Fruit fly (Drosophila melanogaster): ENCODE data around the gene Inx2.

DNA sequence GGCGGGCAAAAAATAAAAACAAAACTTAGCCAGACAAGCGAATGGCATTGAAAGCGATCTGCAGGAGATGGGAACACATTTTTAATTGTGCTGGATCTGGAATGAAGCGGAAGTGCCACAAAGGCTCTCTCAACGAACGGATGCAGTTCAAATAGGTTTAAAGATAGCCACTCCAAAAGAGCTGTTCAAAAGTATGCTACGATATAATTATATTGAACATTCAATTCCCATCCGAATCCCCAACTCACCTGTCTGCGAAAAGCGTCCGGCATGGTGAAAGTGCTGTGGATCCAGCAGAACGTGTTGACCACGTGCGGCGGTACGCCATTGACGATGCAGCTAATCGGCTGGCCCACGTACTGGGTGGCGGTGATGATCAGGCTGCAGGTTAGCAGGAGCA, 21.6 kb upstream of the Inx2 start:
- TF ChIP-seq rgr (GFP tag; optimal IDR thresholded peaks at IDR 0.05) = no peak
- no peak for TF ChIP-seq fru (GFP tag; optimal IDR thresholded peaks at IDR 0.05)
- no peak for TF ChIP-seq CG9705 (GFP tag; optimal IDR thresholded peaks at IDR 0.05)
- TF ChIP-seq Dif (GFP tag; optimal IDR thresholded peaks at IDR 0.05; ENCODE audit: partially characterized antibody) = no peak
- TF ChIP-seq CrebA (GFP tag; optimal IDR thresholded peaks at IDR 0.05; ENCODE audit: borderline replicate concordance) = no peak
- TF ChIP-seq ey (GFP tag; optimal IDR thresholded peaks at IDR 0.05) = no peak
- TF ChIP-seq Hnf4 (GFP tag; optimal IDR thresholded peaks at IDR 0.05) = no peak
- no peak for TF ChIP-seq lola (GFP tag; optimal IDR thresholded peaks at IDR 0.05)
- TF ChIP-seq h (GFP tag; optimal IDR thresholded peaks at IDR 0.05) = no peak
- TF ChIP-seq usp (GFP tag; optimal IDR thresholded peaks at IDR 0.05) = no peak
- no peak for TF ChIP-seq foxo (GFP tag; optimal IDR thresholded peaks at IDR 0.05)
- no peak for TF ChIP-seq Mio (GFP tag; optimal IDR thresholded peaks at IDR 0.05)
- TF ChIP-seq tai (GFP tag; optimal IDR thresholded peaks at IDR 0.05) = no peak
- no peak for TF ChIP-seq dsf (GFP tag; optimal IDR thresholded peaks at IDR 0.05; ENCODE audit: borderline replicate concordance)

Measured in whole organism, wandering third instar larva.